Fruit fly (Drosophila melanogaster) whole organism, prepupa: ENCODE results near the gene Kaz-m1.

ENCODE experiments used
- CG32006 ChIP-seq: fragments of 200-800 bp; sonication (Bioruptor generic); optimal IDR thresholded peaks from 3 replicates; lab custom pipeline; 2017; ENCODE audit warnings: missing biosample characterization, mild to moderate bottlenecking, missing genetic modification characterization
- CG6163 ChIP-seq: fragments of 200-800 bp; sonication (Bioruptor generic); IDR thresholded peaks from 3 replicates; pipeline ENCODE4 v1.3.6; 2022; ENCODE audit warnings: missing biosample characterization, missing genetic modification characterization
- CG6792 ChIP-seq: fragments of 200-800 bp; sonication (Bioruptor generic); optimal IDR thresholded peaks from 3 replicates; lab custom pipeline; 2016; ENCODE audit warnings: missing biosample characterization, missing genetic modification characterization
- CG7368 ChIP-seq: fragments of 200-800 bp; sonication (Bioruptor generic); optimal IDR thresholded peaks from 3 replicates; lab custom pipeline; 2016; ENCODE audit warnings: missing biosample characterization, missing genetic modification characterization
- Met ChIP-seq: fragments of 200-800 bp; sonication (Bioruptor generic); optimal IDR thresholded peaks from 3 replicates; lab custom pipeline; 2016; ENCODE audit warnings: missing biosample characterization, missing genetic modification characterization
- Sox102F ChIP-seq: fragments of 200-800 bp; sonication (Bioruptor generic); optimal IDR thresholded peaks from 2 replicates; lab custom pipeline; 2016; ENCODE audit warnings: missing biosample characterization, mild to moderate bottlenecking, missing genetic modification characterization
- acj6 ChIP-seq: fragments of 200-800 bp; sonication (Bioruptor generic); optimal IDR thresholded peaks from 3 replicates; lab custom pipeline; 2016; ENCODE audit warnings: missing biosample characterization, missing genetic modification characterization
- lz ChIP-seq: fragments of 200-800 bp; sonication (Bioruptor generic); optimal IDR thresholded peaks from 3 replicates; lab custom pipeline; 2016; ENCODE audit warnings: missing biosample characterization, missing genetic modification characterization

dm6 chr3R:26007298-26007697 is 7.2 kb upstream of the Kaz-m1 start:
- no peak for TF ChIP-seq acj6 (GFP tag; lab: Kevin White, UChicago)
- TF ChIP-seq lz = no peak
- TF ChIP-seq CG32006 (GFP tag; lab: Kevin White, UChicago) = no peak
- no peak for TF ChIP-seq Met (GFP tag; lab: Kevin White, UChicago)
- TF ChIP-seq CG6792 (GFP tag; lab: Kevin White, UChicago) = no peak
- no peak for TF ChIP-seq CG7368 (GFP tag; lab: Kevin White, UChicago)
- no peak for TF ChIP-seq CG6163 (GFP tag; lab: Robert Waterston, UW)
- no peak for TF ChIP-seq Sox102F
